Worm (Caenorhabditis elegans) whole organism, L1 larva: ENCODE measurements around the gene Y22D7AL.6.

ENCODE experiments used
- efl-1 ChIP-seq, 4 experiments: fragments of 150-350 bp; optimal IDR thresholded peaks in 3 of 4; peaks in 1 of 4; 1 replicate in 1 of 4; 2 replicates in 3 of 4; lab custom pipeline; 2014; ENCODE audit warnings: missing biosample characterization in 2 of 4, missing genetic modification characterization in 2 of 4, missing genetic modification reagents in 2 of 4
- elt-2 ChIP-seq: sonication (generic microtip); optimal IDR thresholded peaks from 2 replicates; lab custom pipeline; 2016; ENCODE audit warnings: missing genetic modification characterization, mild to moderate bottlenecking, inconsistent platforms, missing compliant biosample characterization, missing genetic modification reagents
- ets-5 ChIP-seq: fragments of 200-800 bp; sonication (Bioruptor generic); IDR thresholded peaks from 2 replicates; pipeline ENCODE4 v1.3.6; 2022; ENCODE audit warnings: missing genetic modification characterization, missing compliant biosample characterization
- fos-1 ChIP-seq: fragments of 150-350 bp; optimal IDR thresholded peaks from 2 replicates; lab custom pipeline; 2014; ENCODE audit warnings: missing biosample characterization, missing genetic modification characterization
- lin-13 ChIP-seq: fragments of 150-350 bp; optimal IDR thresholded peaks from 2 replicates; lab custom pipeline; 2014; ENCODE audit warnings: missing biosample characterization, missing genetic modification reagents, missing genetic modification characterization
- nhr-11 ChIP-seq: fragments of 150-350 bp; optimal IDR thresholded peaks from 2 replicates; lab custom pipeline; 2014; ENCODE audit warnings: missing biosample characterization, missing genetic modification characterization
- nhr-71 ChIP-seq: sonication (generic microtip); optimal IDR thresholded peaks from 2 replicates; lab custom pipeline; 2016; ENCODE audit warnings: mild to moderate bottlenecking, missing genetic modification characterization, moderate library complexity, missing compliant biosample characterization
- unc-130 ChIP-seq: fragments of 150-350 bp; optimal IDR thresholded peaks from 2 replicates; lab custom pipeline; 2017; ENCODE audit warnings: missing biosample characterization, missing genetic modification characterization, inconsistent platforms
- unc-62 ChIP-seq: fragments of 150-350 bp; optimal IDR thresholded peaks from 2 replicates; lab custom pipeline; 2014; ENCODE audit warnings: missing biosample characterization, missing genetic modification reagents, missing genetic modification characterization

ce11 chrIII:1604514-1604976 lies at the start of gene Y22D7AL.6:
- TF ChIP-seq fos-1 (tag; lab: Kevin White, UChicago) (no peak), unc-62 (GFP tag; lab: Kevin White, UChicago) (no peak), elt-2 (tag; lab: Kevin White, UChicago) (peak; percentile 11), ets-5 (GFP tag; lab: Robert Waterston, UW) (no peak), nhr-11 (tag; lab: Kevin White, UChicago) (no peak), lin-13 (GFP tag; lab: Kevin White, UChicago) (no peak), nhr-71 (tag; lab: Kevin White, UChicago) (peak; percentile 49), efl-1 (optimal IDR thresholded peaks at IDR 0.05; lab: Kevin White, UChicago) (peak in 1 of 2 experiments; percentile 7), efl-1 (GFP tag; optimal IDR thresholded peaks at IDR 0.05 in 1 of 2; lab: Kevin White, UChicago) (peak in 1 of 2 experiments; percentile 36), unc-130 (no peak)
